Worm (Caenorhabditis elegans) whole organism, L1 larva: Measurements from ENCODE around the gene F15E6.4.

Experiments
- C34B4.2 ChIP-seq: sonication (generic microtip); optimal IDR thresholded peaks from 2 replicates; lab custom pipeline; 2017; ENCODE audit warnings: mild to moderate bottlenecking, missing genetic modification characterization, missing compliant biosample characterization
- Y116A8C.19 ChIP-seq: sonication (generic microtip); optimal IDR thresholded peaks from 2 replicates; lab custom pipeline; 2016; ENCODE audit warnings: missing compliant biosample characterization, missing genetic modification characterization, borderline replicate concordance
- aha-1 ChIP-seq: fragments of 150-350 bp; optimal IDR thresholded peaks from 2 replicates; lab custom pipeline; 2014; ENCODE audit warnings: missing biosample characterization, missing genetic modification characterization
- alr-1 ChIP-seq: fragments of 200-800 bp; sonication (Bioruptor generic); optimal IDR thresholded peaks from 2 replicates; lab custom pipeline; 2018; ENCODE audit warnings: borderline replicate concordance, mild to moderate bottlenecking, missing genetic modification characterization, missing compliant biosample characterization
- aly-2 ChIP-seq: fragments of 150-350 bp; optimal IDR thresholded peaks from 2 replicates; lab custom pipeline; 2014; ENCODE audit warnings: missing biosample characterization, missing genetic modification characterization
- ama-1 ChIP-seq: fragments of 150-350 bp; optimal IDR thresholded peaks from 2 replicates; lab custom pipeline; 2014
- blmp-1 ChIP-seq: fragments of 150-350 bp; optimal IDR thresholded peaks from 2 replicates; lab custom pipeline; 2014; ENCODE audit warnings: missing biosample characterization, missing genetic modification characterization
- ceh-63 ChIP-seq: fragments of 200-800 bp; sonication (Bioruptor generic); optimal IDR thresholded peaks from 2 replicates; lab custom pipeline; 2018; ENCODE audit warnings: mild to moderate bottlenecking, missing genetic modification characterization, missing compliant biosample characterization
- ceh-88 ChIP-seq: fragments of 200-800 bp; sonication (Bioruptor generic); IDR thresholded peaks from 2 replicates; pipeline ENCODE4 v1.3.6; 2022; ENCODE audit warnings: missing genetic modification characterization, missing compliant biosample characterization
- ces-1 ChIP-seq: fragments of 150-350 bp; optimal IDR thresholded peaks from 2 replicates; lab custom pipeline; 2014; ENCODE audit warnings: missing biosample characterization, missing genetic modification reagents, missing genetic modification characterization
- dpl-1 ChIP-seq, 3 experiments: fragments of 150-350 bp in 2 of 3; sonication (generic microtip) in 1 of 3; optimal IDR thresholded peaks; 2 replicates each; lab custom pipeline; 2014 to 2017; ENCODE audit warnings: missing biosample characterization in 3 of 3, missing genetic modification characterization in 3 of 3, missing genetic modification reagents in 3 of 3
- efl-1 ChIP-seq, 4 experiments: fragments of 150-350 bp; optimal IDR thresholded peaks in 3 of 4; peaks in 1 of 4; 1 replicate in 1 of 4; 2 replicates in 3 of 4; lab custom pipeline; 2014; ENCODE audit warnings: missing biosample characterization in 2 of 4, missing genetic modification characterization in 2 of 4, missing genetic modification reagents in 2 of 4
- efl-3 ChIP-seq: fragments of 200-800 bp; sonication (Bioruptor generic); optimal IDR thresholded peaks from 2 replicates; lab custom pipeline; 2018; ENCODE audit warnings: mild to moderate bottlenecking, missing genetic modification characterization, missing compliant biosample characterization
- elt-2 ChIP-seq: sonication (generic microtip); optimal IDR thresholded peaks from 2 replicates; lab custom pipeline; 2016; ENCODE audit warnings: missing genetic modification characterization, mild to moderate bottlenecking, inconsistent platforms, missing compliant biosample characterization, missing genetic modification reagents
- elt-3 ChIP-seq, 6 experiments: fragments of 150-350 bp in 1 of 6; sonication (generic microtip); optimal IDR thresholded peaks; 2 replicates each; lab custom pipeline; 2017 to 2018; ENCODE audit warnings: missing biosample characterization in 6 of 6, missing genetic modification characterization in 6 of 6, inconsistent platforms in 1 of 6
- fkh-10 ChIP-seq: sonication (generic microtip); optimal IDR thresholded peaks from 2 replicates; lab custom pipeline; 2017; ENCODE audit warnings: missing biosample characterization, missing genetic modification reagents, missing genetic modification characterization
- grh-1 ChIP-seq: fragments of 200-800 bp; sonication (Bioruptor generic); IDR thresholded peaks from 2 replicates; pipeline ENCODE4 v1.3.6; 2022; ENCODE audit warnings: missing genetic modification reagents, missing genetic modification characterization, missing compliant biosample characterization
- hpl-2 ChIP-seq: fragments of 150-350 bp; optimal IDR thresholded peaks from 2 replicates; lab custom pipeline; 2014; ENCODE audit warnings: missing biosample characterization, missing genetic modification reagents, missing genetic modification characterization
- lin-14 ChIP-seq: fragments of 200-800 bp; sonication (Bioruptor generic); optimal IDR thresholded peaks from 2 replicates; lab custom pipeline; 2018; ENCODE audit warnings: mild to moderate bottlenecking, missing genetic modification characterization, moderate library complexity, missing compliant biosample characterization
- lin-35 ChIP-seq, 2 experiments: fragments of 150-350 bp; optimal IDR thresholded peaks; 2 replicates each; lab custom pipeline; 2014; ENCODE audit warnings: missing biosample characterization in 2 of 2, missing genetic modification characterization in 2 of 2, missing genetic modification reagents in 2 of 2
- lsy-2 ChIP-seq, 2 experiments: fragments of 150-350 bp; optimal IDR thresholded peaks; 2 replicates each; lab custom pipeline; 2014; ENCODE audit warnings: missing biosample characterization in 2 of 2, missing genetic modification characterization in 2 of 2
- nhr-85 ChIP-seq: sonication (generic microtip); peaks from one replicate; lab custom pipeline; 2016; ENCODE audit warnings: missing genetic modification characterization, inconsistent platforms, missing compliant biosample characterization
- nhr-90 ChIP-seq: sonication (generic microtip); optimal IDR thresholded peaks from 2 replicates; lab custom pipeline; 2016; ENCODE audit warnings: mild to moderate bottlenecking, missing genetic modification characterization, missing compliant biosample characterization; ENCODE audit not compliant: poor library complexity
- skn-1 ChIP-seq: fragments of 150-350 bp; optimal IDR thresholded peaks from 2 replicates; lab custom pipeline; 2014; ENCODE audit warnings: missing biosample characterization, missing genetic modification characterization
- sup-37 ChIP-seq: fragments of 200-800 bp; sonication (Bioruptor generic); optimal IDR thresholded peaks from 2 replicates; lab custom pipeline; 2018; ENCODE audit warnings: mild to moderate bottlenecking, missing genetic modification characterization, missing compliant biosample characterization
- swsn-7 ChIP-seq: sonication (generic microtip); optimal IDR thresholded peaks from 2 replicates; lab custom pipeline; 2016; ENCODE audit warnings: missing genetic modification characterization, missing compliant biosample characterization
- unc-62 ChIP-seq: fragments of 150-350 bp; optimal IDR thresholded peaks from 2 replicates; lab custom pipeline; 2014; ENCODE audit warnings: missing biosample characterization, missing genetic modification reagents, missing genetic modification characterization
- vab-15 ChIP-seq: sonication (generic microtip); optimal IDR thresholded peaks from 2 replicates; lab custom pipeline; 2017; ENCODE audit warnings: missing genotype, mild to moderate bottlenecking, missing genetic modification characterization, missing compliant biosample characterization
- xbp-1 ChIP-seq: sonication (generic microtip); optimal IDR thresholded peaks from 2 replicates; lab custom pipeline; 2016; ENCODE audit warnings: missing genetic modification characterization, missing compliant biosample characterization
- zip-4 ChIP-seq: fragments of 200-800 bp; sonication (Bioruptor generic); optimal IDR thresholded peaks from 2 replicates; lab custom pipeline; 2018; ENCODE audit warnings: mild to moderate bottlenecking, missing genetic modification characterization, moderate library complexity, missing compliant biosample characterization
- ztf-11 ChIP-seq, 2 experiments: sonication (generic microtip); optimal IDR thresholded peaks; 2 replicates each; lab custom pipeline; 2016 to 2017; ENCODE audit warnings: missing genetic modification characterization in 2 of 2, missing biosample characterization in 1 of 2, missing compliant biosample characterization in 1 of 2

Gene F15E6.4

DNA sequence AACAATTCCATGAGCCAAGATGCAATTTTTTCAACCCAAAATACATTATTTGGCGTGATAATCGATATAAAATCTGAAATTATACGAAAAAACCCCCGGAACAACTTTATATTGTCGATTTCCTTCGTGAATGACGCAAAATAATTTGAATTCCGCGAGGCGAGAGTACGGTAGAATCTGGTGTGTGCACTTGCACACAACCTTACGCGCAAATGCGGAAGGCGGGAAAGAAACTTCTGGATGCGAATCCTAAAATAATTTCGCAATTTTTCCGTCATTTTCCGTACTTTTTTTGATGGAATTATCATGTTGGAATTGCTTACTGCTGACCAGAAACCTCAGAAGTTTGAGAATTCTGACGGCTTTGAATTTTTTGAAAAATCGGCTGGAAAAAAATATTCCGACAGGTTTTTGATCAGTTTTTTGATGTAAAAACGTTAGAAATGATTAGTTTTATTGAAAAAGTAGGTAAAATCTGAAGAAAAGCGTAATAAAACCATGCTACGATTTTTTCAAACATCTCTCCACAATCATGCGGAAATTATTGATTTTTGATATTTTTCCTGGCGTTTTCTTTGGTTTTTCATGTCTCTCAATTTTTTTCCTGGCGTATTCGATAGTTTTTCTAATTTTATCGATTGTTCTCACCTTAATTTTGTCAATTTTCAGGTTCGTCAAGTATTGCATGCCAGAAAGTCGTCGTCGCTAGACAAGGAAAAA lies 16.1 kb downstream of the F15E6.4 start, which contains the start of gene set-9:
TSS of gene set-9 (plus strand) at position 670 of the 720 bp plus-strand sequence.
- TF ChIP-seq ama-1 (lab: Kevin White, UChicago): no peak
- TF ChIP-seq lsy-2 (tag; optimal IDR thresholded peaks at IDR 0.05; lab: Kevin White, UChicago): peak in 1 of 2 experiments; percentile 22
- TF ChIP-seq vab-15 (tag; lab: Kevin White, UChicago): no peak
- TF ChIP-seq aly-2 (tag; lab: Kevin White, UChicago): no peak
- TF ChIP-seq lin-14 (GFP tag; lab: Kevin White, UChicago): no peak
- TF ChIP-seq zip-4 (GFP tag; lab: Kevin White, UChicago): no peak
- TF ChIP-seq Y116A8C.19 (tag; lab: Kevin White, UChicago): no peak
- peak in 1 of 2 experiments; percentile 27 for TF ChIP-seq efl-1 (optimal IDR thresholded peaks at IDR 0.05; lab: Kevin White, UChicago)
- TF ChIP-seq efl-1 (GFP tag; optimal IDR thresholded peaks at IDR 0.05 in 1 of 2; lab: Kevin White, UChicago): peak in 1 of 2 experiments; percentile 34
- no peak for TF ChIP-seq ceh-63 (GFP tag; lab: Kevin White, UChicago)

DNA sequence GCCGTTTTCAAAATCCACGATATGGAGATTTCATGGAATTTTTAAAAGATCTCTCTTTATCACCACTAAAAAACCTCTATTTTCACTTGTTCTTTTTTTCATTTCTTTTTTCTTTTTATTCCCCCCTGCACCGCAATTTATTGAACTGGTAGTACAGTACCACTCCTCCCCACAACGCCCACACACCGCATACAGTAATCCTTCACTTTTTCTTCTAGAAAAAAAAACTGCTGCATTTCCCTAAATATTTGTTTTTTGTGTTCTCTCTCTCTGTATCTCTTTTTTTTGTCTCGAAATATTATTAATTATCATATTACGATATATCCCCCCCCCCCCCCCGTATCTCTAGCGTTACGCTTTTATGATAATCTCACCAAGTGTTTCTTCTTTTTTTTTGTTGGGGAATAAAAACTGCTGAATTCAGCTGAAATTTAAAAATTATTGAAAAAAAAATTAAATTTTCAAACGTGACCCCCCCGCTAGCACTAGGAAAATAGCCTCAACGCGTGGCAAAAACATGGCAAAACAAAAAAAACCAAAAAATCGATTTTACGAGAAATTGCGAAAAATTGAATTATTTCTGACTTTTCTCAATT lies 25.6 kb downstream of the F15E6.4 start, which contains the start of gene Y24D9B.1:
TSS of gene Y24D9B.1 (plus strand) at position 546 of the 596 bp plus-strand sequence.
- TF ChIP-seq swsn-7 (tag; lab: Kevin White, UChicago): no peak
- TF ChIP-seq aly-2 (tag; lab: Kevin White, UChicago): no peak
- TF ChIP-seq hpl-2 (GFP tag; lab: Kevin White, UChicago): no peak
- TF ChIP-seq skn-1: no peak
- no peak for TF ChIP-seq unc-62
- no peak for TF ChIP-seq nhr-90 (tag; lab: Kevin White, UChicago)
- no peak for TF ChIP-seq ztf-11 (tag; optimal IDR thresholded peaks at IDR 0.05; lab: Kevin White, UChicago)
- TF ChIP-seq ceh-88 (GFP tag; lab: Robert Waterston, UW): no peak
- no peak for TF ChIP-seq fkh-10 (GFP tag; lab: Kevin White, UChicago)

DNA sequence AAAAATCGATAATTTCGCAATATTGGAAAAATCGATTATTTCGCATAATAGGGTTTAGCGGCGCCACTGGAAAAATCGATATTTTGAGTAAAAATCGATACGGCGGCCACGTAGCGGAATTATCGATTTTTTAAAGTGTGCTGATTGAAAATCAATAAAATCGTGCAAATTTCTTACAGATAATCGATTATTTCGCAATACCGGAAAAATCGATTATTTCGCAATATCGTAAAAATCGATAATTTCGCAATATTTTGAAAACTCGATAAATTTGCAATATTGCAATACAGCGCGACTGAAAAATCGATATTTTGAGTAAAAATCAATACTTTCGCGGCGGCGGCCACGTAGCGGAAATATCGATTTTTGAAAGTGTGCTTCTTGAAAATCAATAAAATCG lies 26.4 kb downstream of the F15E6.4 start:
- TF ChIP-seq elt-3 (tag; optimal IDR thresholded peaks at IDR 0.05; lab: Kevin White, UChicago): no peak
- no peak for TF ChIP-seq swsn-7 (tag; lab: Kevin White, UChicago)
- TF ChIP-seq zip-4 (GFP tag; lab: Kevin White, UChicago): peak; percentile 18
- TF ChIP-seq sup-37 (GFP tag; lab: Kevin White, UChicago): no peak

DNA sequence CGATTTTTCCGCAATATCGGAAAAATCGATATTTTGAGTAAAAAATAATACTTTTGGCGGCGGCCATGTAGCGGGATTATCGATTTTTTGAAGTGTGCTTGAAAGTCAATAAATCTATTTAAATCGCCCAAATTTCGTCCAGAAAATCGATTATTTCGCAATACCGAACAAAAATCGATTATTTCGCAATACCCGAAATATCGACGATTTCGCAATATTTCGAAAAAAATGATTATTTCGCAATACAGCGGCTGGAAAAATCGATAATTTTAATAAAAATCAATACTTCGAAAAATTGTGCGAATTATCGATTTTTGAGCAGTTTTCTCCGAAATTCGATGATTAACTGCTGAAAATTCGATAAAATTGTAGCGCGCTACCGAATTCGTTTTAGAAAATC lies 26.8 kb downstream of the F15E6.4 start:
- peak; percentile 65 for TF ChIP-seq zip-4 (GFP tag; lab: Kevin White, UChicago)
- TF ChIP-seq xbp-1 (tag; lab: Kevin White, UChicago): no peak

DNA sequence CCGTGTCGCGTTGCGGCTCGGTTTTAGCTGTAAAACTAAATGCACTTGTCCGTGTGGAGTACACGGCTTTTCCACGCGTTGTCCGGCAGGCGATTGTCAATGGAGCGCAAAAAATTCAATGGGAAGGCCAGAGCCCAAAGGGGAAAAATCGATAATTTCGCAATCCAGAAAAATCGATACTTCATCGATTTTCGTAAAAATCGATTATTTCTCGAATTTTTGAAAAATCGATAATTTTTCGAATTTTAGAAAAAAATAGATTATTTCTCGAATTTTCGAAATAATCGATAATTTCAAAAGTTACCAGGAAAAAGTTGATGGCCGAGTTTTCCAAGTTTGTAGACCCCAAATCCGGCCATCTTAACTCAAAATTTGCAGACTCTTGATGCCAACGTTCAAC lies 28.2 kb downstream of the F15E6.4 start:
- TF ChIP-seq C34B4.2 (no peak), alr-1 (tag; lab: Kevin White, UChicago) (no peak), unc-62 (no peak), lin-14 (GFP tag; lab: Kevin White, UChicago) (no peak), grh-1 (GFP tag; lab: Robert Waterston, UW) (no peak), ces-1 (no peak), nhr-90 (tag; lab: Kevin White, UChicago) (no peak), aha-1 (no peak), ama-1 (lab: Kevin White, UChicago) (no peak), elt-2 (no peak)

DNA sequence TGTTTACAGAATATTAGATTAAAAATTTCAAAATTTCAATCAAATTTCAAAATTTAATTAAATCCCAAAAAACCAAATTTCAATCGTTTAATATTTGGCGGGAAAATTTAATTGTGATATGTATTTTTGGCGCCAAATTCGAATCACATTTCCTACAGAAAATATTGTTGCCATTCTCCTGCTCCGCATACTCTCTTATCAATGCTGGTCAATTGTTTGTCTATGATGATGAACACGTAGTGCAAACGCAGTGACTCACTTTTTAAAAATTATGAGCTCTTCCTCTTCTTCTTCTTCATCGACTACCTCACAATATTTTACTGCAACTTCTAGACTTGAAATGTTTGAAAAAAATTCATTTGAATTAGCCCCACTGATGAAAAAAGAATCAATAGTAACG lies 35.2 kb downstream of the F15E6.4 start, which contains the start of gene trpl-2:
TSS of gene trpl-2 (plus strand) at position 210 of the 400 bp plus-strand sequence.
- no peak for TF ChIP-seq ceh-88 (GFP tag; lab: Robert Waterston, UW)
- TF ChIP-seq nhr-85 (tag; lab: Kevin White, UChicago): no peak
- peak in 1 of 2 experiments; percentile 31 for TF ChIP-seq lin-35 (GFP tag; optimal IDR thresholded peaks at IDR 0.05; lab: Kevin White, UChicago)
- no peak for TF ChIP-seq blmp-1 (tag; lab: Kevin White, UChicago)
- TF ChIP-seq efl-3 (GFP tag; lab: Kevin White, UChicago): no peak
- peak in 1 of 3 experiments; percentile 18 for TF ChIP-seq dpl-1 (GFP tag; optimal IDR thresholded peaks at IDR 0.05; lab: Kevin White, UChicago)
